Fruit fly (Drosophila melanogaster) whole organism, embryonic: Measurements from ENCODE around the gene Cerk.
A peak's percentile ranks its signal among the peaks of the same experiment; 100 is the strongest.

Source experiments
- ATbp ChIP-seq: fragments of 200-800 bp; sonication (Bioruptor generic); optimal IDR thresholded peaks from 2 replicates; lab custom pipeline; 2017; ENCODE audit warnings: missing biosample characterization, mild to moderate bottlenecking, missing genetic modification characterization, missing genetic modification reagents
- Antp ChIP-seq: fragments of 200-800 bp; sonication (Bioruptor generic); optimal IDR thresholded peaks from 3 replicates; lab custom pipeline; 2016; ENCODE audit warnings: missing biosample characterization, missing genetic modification characterization
- CG10979 ChIP-seq: fragments of 200-800 bp; sonication (Bioruptor generic); optimal IDR thresholded peaks from 2 replicates; lab custom pipeline; 2018; ENCODE audit warnings: missing biosample characterization, mild to moderate bottlenecking, missing genetic modification characterization, moderate library complexity
- CG11696 ChIP-seq: fragments of 200-800 bp; sonication (Bioruptor generic); IDR thresholded peaks from 2 replicates; pipeline ENCODE4 v1.3.6; 2022; ENCODE audit warnings: missing biosample characterization, missing genetic modification characterization
- CG1529 ChIP-seq: fragments of 200-800 bp; sonication (Bioruptor generic); optimal IDR thresholded peaks from 3 replicates; lab custom pipeline; 2018; ENCODE audit warnings: missing biosample characterization, missing genetic modification characterization
- CG17328 ChIP-seq: fragments of 200-800 bp; sonication (Bioruptor generic); IDR thresholded peaks from 2 replicates; pipeline ENCODE4 v1.3.6; 2022; ENCODE audit warnings: missing biosample characterization, missing genetic modification characterization
- CG2678 ChIP-seq: fragments of 200-800 bp; sonication (Bioruptor generic); optimal IDR thresholded peaks from 3 replicates; lab custom pipeline; 2019; ENCODE audit warnings: missing biosample characterization, mild to moderate bottlenecking, missing genetic modification characterization, moderate library complexity
- CG2712 ChIP-seq: fragments of 200-800 bp; optimal IDR thresholded peaks from 3 replicates; lab custom pipeline; 2019; ENCODE audit warnings: missing biosample characterization, mild to moderate bottlenecking, missing genetic modification characterization, moderate library complexity
- CG2889 ChIP-seq: fragments of 200-800 bp; sonication (Bioruptor generic); IDR thresholded peaks from 3 replicates; pipeline ENCODE4 v1.3.6; 2022; ENCODE audit warnings: missing biosample characterization, missing genetic modification characterization
- CG30431 ChIP-seq: fragments of 200-800 bp; sonication (Bioruptor generic); optimal IDR thresholded peaks from 2 replicates; lab custom pipeline; 2017; ENCODE audit warnings: missing biosample characterization, missing genetic modification characterization
- CG3726 ChIP-seq: fragments of 200-800 bp; sonication (Bioruptor generic); IDR thresholded peaks from 3 replicates; pipeline ENCODE4, ENCODE4 v1.3.6; 2022; ENCODE audit warnings: missing biosample characterization, missing genetic modification characterization
- CG4360 ChIP-seq: fragments of 200-800 bp; sonication (Bioruptor generic); IDR thresholded peaks from 2 replicates; pipeline ENCODE4 v1.3.6; 2022; ENCODE audit warnings: missing biosample characterization, missing genetic modification characterization
- CG5180 ChIP-seq: fragments of 200-800 bp; sonication (Bioruptor generic); optimal IDR thresholded peaks from 3 replicates; lab custom pipeline; 2017; ENCODE audit warnings: missing biosample characterization, missing genetic modification characterization, mild to moderate bottlenecking, moderate library complexity, missing genetic modification reagents
- CG8765 ChIP-seq: fragments of 200-800 bp; sonication (Bioruptor generic); IDR thresholded peaks from 2 replicates; pipeline ENCODE4 v1.3.6; 2022; ENCODE audit warnings: missing biosample characterization, missing genetic modification characterization
- CG9727 ChIP-seq: fragments of 200-800 bp; sonication (Bioruptor generic); optimal IDR thresholded peaks from 3 replicates; lab custom pipeline; 2017; ENCODE audit warnings: missing biosample characterization, mild to moderate bottlenecking, missing genetic modification characterization
- Dll ChIP-seq: fragments of 200-800 bp; sonication (Bioruptor generic); IDR thresholded peaks from 4 replicates; pipeline ENCODE4 v1.3.6; 2022; ENCODE audit warnings: missing biosample characterization, missing genetic modification characterization; ENCODE audit not compliant: partially characterized antibody
- Dref ChIP-seq: fragments of 200-800 bp; sonication (Bioruptor generic); IDR thresholded peaks from 2 replicates; pipeline ENCODE4 v1.3.6; 2022; ENCODE audit warnings: missing biosample characterization, missing genetic modification characterization
- Fer2 ChIP-seq: fragments of 200-800 bp; sonication (Bioruptor generic); optimal IDR thresholded peaks from 2 replicates; lab custom pipeline; 2018; ENCODE audit warnings: missing biosample characterization, mild to moderate bottlenecking, missing genetic modification characterization, moderate library complexity
- Lpt ChIP-seq: fragments of >200 bp; optimal IDR thresholded peaks from 2 replicates; lab custom pipeline; 2018; ENCODE audit warnings: missing biosample characterization, missing genetic modification characterization
- Mes4 ChIP-seq: fragments of 200-800 bp; sonication (Bioruptor generic); optimal IDR thresholded peaks from 2 replicates; lab custom pipeline; 2016; ENCODE audit warnings: missing biosample characterization, missing genetic modification characterization
- Nf-YC ChIP-seq: fragments of 200-800 bp; optimal IDR thresholded peaks from 3 replicates; lab custom pipeline; 2019; ENCODE audit warnings: missing biosample characterization, mild to moderate bottlenecking, missing genetic modification characterization, moderate library complexity
- Ptx1 ChIP-seq: fragments of 200-800 bp; sonication (Bioruptor generic); IDR thresholded peaks from 2 replicates; pipeline ENCODE4 v1.3.6; 2022; ENCODE audit warnings: missing biosample characterization, missing genetic modification characterization
- Scr ChIP-seq: fragments of 200-800 bp; sonication (Bioruptor generic); IDR thresholded peaks from 2 replicates; pipeline ENCODE4 v1.3.6; 2022; ENCODE audit warnings: missing biosample characterization, missing genetic modification characterization; ENCODE audit not compliant: partially characterized antibody
- Taf1 ChIP-seq: fragments of 200-800 bp; sonication (Bioruptor generic); IDR thresholded peaks from 2 replicates; pipeline ENCODE4 v1.3.6; 2022; ENCODE audit warnings: missing biosample characterization, missing genetic modification characterization
- YL-1 ChIP-seq: fragments of 200-800 bp; sonication (Bioruptor generic); optimal IDR thresholded peaks from 3 replicates; lab custom pipeline; 2017; ENCODE audit warnings: missing biosample characterization, mild to moderate bottlenecking, missing genetic modification characterization
- cg ChIP-seq: fragments of 200-800 bp; sonication (Bioruptor generic); optimal IDR thresholded peaks from 3 replicates; lab custom pipeline; 2019; ENCODE audit warnings: missing biosample characterization, mild to moderate bottlenecking, missing genetic modification characterization, moderate library complexity
- chif ChIP-seq, 2 experiments: fragments of 200-800 bp; sonication (Bioruptor generic); optimal IDR thresholded peaks; 3 replicates each; lab custom pipeline; 2016; ENCODE audit warnings: missing biosample characterization in 2 of 2, missing genetic modification characterization in 2 of 2
- dmrt11E ChIP-seq: fragments of 200-800 bp; sonication (Bioruptor generic); optimal IDR thresholded peaks from 3 replicates; lab custom pipeline; 2018; ENCODE audit warnings: missing biosample characterization, mild to moderate bottlenecking, missing genetic modification characterization, moderate library complexity
- dysf ChIP-seq: fragments of 200-800 bp; sonication (Bioruptor generic); IDR thresholded peaks from 3 replicates; pipeline ENCODE4 v1.3.6; 2022; ENCODE audit warnings: missing biosample characterization, missing genetic modification characterization
- en ChIP-seq: fragments of 200-800 bp; sonication (Bioruptor generic); optimal IDR thresholded peaks from 2 replicates; lab custom pipeline; 2016; ENCODE audit warnings: missing biosample characterization, missing genetic modification characterization
- esg ChIP-seq: fragments of 200-800 bp; sonication (Bioruptor generic); conservative IDR thresholded peaks from 2 replicates; pipeline ENCODE4 v1.3.6; 2022; ENCODE audit warnings: missing biosample characterization, missing genetic modification characterization
- eve ChIP-seq, 2 experiments: fragments of >200 bp; optimal IDR thresholded peaks; 2 replicates each; lab custom pipeline; 2017; ENCODE audit warnings: missing biosample characterization in 2 of 2, missing genetic modification characterization in 2 of 2
- ewg ChIP-seq: fragments of 200-800 bp; sonication (Bioruptor generic); optimal IDR thresholded peaks from 3 replicates; lab custom pipeline; 2017; ENCODE audit warnings: mild to moderate bottlenecking, missing biosample characterization, missing genetic modification reagents, missing genetic modification characterization
- gcm2 ChIP-seq: fragments of 200-800 bp; sonication (Bioruptor generic); optimal IDR thresholded peaks from 2 replicates; lab custom pipeline; 2016; ENCODE audit warnings: missing biosample characterization, missing genetic modification characterization
- hkb ChIP-seq, 2 experiments: fragments of 200-800 bp in 1 of 2; fragments of >200 bp in 1 of 2; sonication (Bioruptor generic) in 1 of 2; IDR thresholded peaks in 1 of 2; optimal IDR thresholded peaks in 1 of 2; 2 replicates each; pipeline versions ENCODE4 v1.3.6 to Lab custom; 2017 to 2022; ENCODE audit warnings: missing biosample characterization in 1 of 2, missing genetic modification characterization in 1 of 2
- kah ChIP-seq: fragments of 200-800 bp; sonication (Bioruptor generic); optimal IDR thresholded peaks from 2 replicates; lab custom pipeline; 2018; ENCODE audit warnings: missing biosample characterization, mild to moderate bottlenecking, missing genetic modification characterization
- lab ChIP-seq: fragments of 200-800 bp; sonication (Bioruptor generic); optimal IDR thresholded peaks from 3 replicates; lab custom pipeline; 2017; ENCODE audit warnings: missing biosample characterization, missing genetic modification characterization, mild to moderate bottlenecking, moderate library complexity, missing genetic modification reagents
- lilli ChIP-seq: fragments of 200-800 bp; sonication (Bioruptor generic); optimal IDR thresholded peaks from 3 replicates; lab custom pipeline; 2016; ENCODE audit warnings: missing biosample characterization, missing genetic modification characterization
- luna ChIP-seq: fragments of 200-800 bp; sonication (Bioruptor generic); optimal IDR thresholded peaks from 2 replicates; lab custom pipeline; 2016; ENCODE audit warnings: missing biosample characterization, missing genetic modification characterization
- mam ChIP-seq: fragments of 200-800 bp; sonication (Bioruptor generic); optimal IDR thresholded peaks from 3 replicates; lab custom pipeline; 2016; ENCODE audit warnings: missing biosample characterization, missing genetic modification characterization
- nau ChIP-seq: fragments of 200-800 bp; sonication (Bioruptor generic); optimal IDR thresholded peaks from 3 replicates; lab custom pipeline; 2017; ENCODE audit warnings: missing biosample characterization, mild to moderate bottlenecking, missing genetic modification characterization, missing genetic modification reagents
- odd ChIP-seq: fragments of 200-800 bp; sonication (Bioruptor generic); optimal IDR thresholded peaks from 2 replicates; lab custom pipeline; 2017; ENCODE audit warnings: missing biosample characterization, mild to moderate bottlenecking, missing genetic modification characterization
- peb ChIP-seq: fragments of 200-800 bp; sonication (Bioruptor generic); IDR thresholded peaks from 2 replicates; pipeline ENCODE4 v1.3.6; 2022; ENCODE audit warnings: missing biosample characterization, missing genetic modification characterization
- phol ChIP-seq: fragments of 200-800 bp; sonication (Bioruptor generic); optimal IDR thresholded peaks from 3 replicates; lab custom pipeline; 2018; ENCODE audit warnings: missing biosample characterization, mild to moderate bottlenecking, missing genetic modification characterization, moderate library complexity
- scrt ChIP-seq: fragments of 200-800 bp; sonication (Bioruptor generic); optimal IDR thresholded peaks from 2 replicates; lab custom pipeline; 2018; ENCODE audit warnings: missing biosample characterization, mild to moderate bottlenecking, missing genetic modification characterization, moderate library complexity
- slou ChIP-seq: fragments of 200-800 bp; sonication (Bioruptor generic); optimal IDR thresholded peaks from 3 replicates; lab custom pipeline; 2016; ENCODE audit warnings: missing biosample characterization, missing genetic modification characterization
- stc ChIP-seq: fragments of 200-800 bp; sonication (Bioruptor generic); IDR thresholded peaks from 2 replicates; pipeline ENCODE4 v1.3.6; 2022; ENCODE audit warnings: missing biosample characterization, missing genetic modification characterization
- tap ChIP-seq: fragments of 200-800 bp; optimal IDR thresholded peaks from 3 replicates; lab custom pipeline; 2019; ENCODE audit warnings: missing biosample characterization, mild to moderate bottlenecking, missing genetic modification characterization, moderate library complexity
- unpg ChIP-seq: fragments of 200-800 bp; sonication (Bioruptor generic); optimal IDR thresholded peaks from 3 replicates; lab custom pipeline; 2018; ENCODE audit warnings: missing biosample characterization, mild to moderate bottlenecking, missing genetic modification characterization, moderate library complexity

The Cerk gene

dm6 chr3R:5319059-5319785, 48.9 kb downstream of the Cerk start (continued):
- no peak for TF ChIP-seq hkb (optimal IDR thresholded peaks at IDR 0.05; lab: Kevin White, UChicago)
- TF ChIP-seq hkb (GFP tag; IDR thresholded peaks at IDR 0.05; lab: Robert Waterston, UW) = peak; percentile 13; the same call in 1 of the 2 replicates
- TF ChIP-seq CG10979 (tag; lab: Kevin White, UChicago) = peak; percentile 31
- no peak for TF ChIP-seq peb (GFP tag; lab: Robert Waterston, UW)
- peak; percentile 52; the same call in 1 of the 2 replicates for TF ChIP-seq CG4360 (GFP tag; lab: Robert Waterston, UW)
- peak; percentile 0 for TF ChIP-seq kah (GFP tag; lab: Kevin White, UChicago)
- TF ChIP-seq CG8765 (GFP tag; lab: Robert Waterston, UW) = no peak
- TF ChIP-seq ATbp (GFP tag; lab: Kevin White, UChicago) = peak; percentile 75
- TF ChIP-seq Scr (GFP tag; lab: Robert Waterston, UW) = no peak
- no peak for TF ChIP-seq mam (GFP tag; lab: Kevin White, UChicago)
- no peak for TF ChIP-seq tap (tag; lab: Kevin White, UChicago)
- peak; percentile 21 for TF ChIP-seq YL-1 (GFP tag; lab: Kevin White, UChicago)
- TF ChIP-seq CG5180 (GFP tag; lab: Kevin White, UChicago) = no peak
- TF ChIP-seq esg (GFP tag; lab: Robert Waterston, UW) = no peak
- TF ChIP-seq CG30431 = no peak
- 0 out of 2 replicates have a peak, but pooled peaks have one; percentile 16 for TF ChIP-seq CG11696 (GFP tag; lab: Robert Waterston, UW)
- TF ChIP-seq Dll (GFP tag; lab: Robert Waterston, UW) = no peak
- no peak for TF ChIP-seq slou
- TF ChIP-seq scrt = peak; percentile 28
- TF ChIP-seq odd (GFP tag; lab: Kevin White, UChicago) = peak; percentile 71
- no peak for TF ChIP-seq stc (GFP tag; lab: Robert Waterston, UW)
- no peak for TF ChIP-seq CG17328 (GFP tag; lab: Robert Waterston, UW)
- no peak for TF ChIP-seq Dref (GFP tag; lab: Robert Waterston, UW)
- peak; percentile 50 for TF ChIP-seq unpg (GFP tag; lab: Kevin White, UChicago)
- no peak for TF ChIP-seq luna (GFP tag; lab: Kevin White, UChicago)
- no peak for TF ChIP-seq Fer2 (tag; lab: Kevin White, UChicago)
- peak; percentile 31 for TF ChIP-seq CG1529
- peak; percentile 64 for TF ChIP-seq CG2678
- TF ChIP-seq lilli (GFP tag; lab: Kevin White, UChicago) = no peak
- TF ChIP-seq CG2889 = no peak
- peak; percentile 46 for TF ChIP-seq CG2712 (tag; lab: Kevin White, UChicago)
- TF ChIP-seq CG3726 (GFP tag; lab: Robert Waterston, UW) = no peak
- peak; percentile 67 for TF ChIP-seq dmrt11E (tag; lab: Kevin White, UChicago)
- TF ChIP-seq lab (GFP tag; lab: Kevin White, UChicago) = peak; percentile 30
- no peak for TF ChIP-seq Lpt
- peak; percentile 78 for TF ChIP-seq CG9727
- peak; percentile 30 for TF ChIP-seq nau (GFP tag; lab: Kevin White, UChicago)
- TF ChIP-seq phol (tag; lab: Kevin White, UChicago) = no peak
- no peak for TF ChIP-seq gcm2 (GFP tag; lab: Kevin White, UChicago)
- no peak for TF ChIP-seq dysf (GFP tag; lab: Robert Waterston, UW)
- TF ChIP-seq ewg = no peak
- peak; percentile 38 for TF ChIP-seq Mes4
- peak; percentile 6 to 59 for TF ChIP-seq chif (GFP tag; optimal IDR thresholded peaks at IDR 0.05; lab: Kevin White, UChicago)
- TF ChIP-seq Ptx1 (GFP tag; lab: Robert Waterston, UW) = no peak
- peak in 1 of 2 experiments; percentile 57 for TF ChIP-seq eve (GFP tag; optimal IDR thresholded peaks at IDR 0.05; lab: Kevin White, UChicago)
- TF ChIP-seq Taf1 (GFP tag; lab: Robert Waterston, UW) = no peak
- TF ChIP-seq Antp (GFP tag; lab: Kevin White, UChicago) = no peak
- TF ChIP-seq Nf-YC = no peak
- no peak for TF ChIP-seq cg (GFP tag; lab: Kevin White, UChicago)
- TF ChIP-seq en (GFP tag; lab: Kevin White, UChicago) = peak; percentile 28
